Fruit fly (Drosophila melanogaster): ENCODE data around the gene CG17712.

The CG17712 gene

dm6 chr2L:1729607-1730011 is 22.3 kb downstream of the CG17712 start, which contains the start of the genes Eno and CG31937 (continued):
- TF ChIP-seq CG34224 (GFP tag; IDR thresholded peaks at IDR 0.05; ENCODE audit: partially characterized antibody): no peak
- TF ChIP-seq grn (GFP tag; optimal IDR thresholded peaks at IDR 0.05): no peak
- TF ChIP-seq Med (GFP tag): peak; percentile 85
- peak; percentile 71 for TF ChIP-seq Hsf (GFP tag; optimal IDR thresholded peaks at IDR 0.05)
- peak; percentile 38 for TF ChIP-seq Sox102F (GFP tag; optimal IDR thresholded peaks at IDR 0.05)
- no peak for TF ChIP-seq Lhr (GFP tag; optimal IDR thresholded peaks at IDR 0.05)
- TF ChIP-seq phol (tag; optimal IDR thresholded peaks at IDR 0.05): peak; percentile 16
- no peak for TF ChIP-seq Scr (GFP tag; IDR thresholded peaks at IDR 0.05; ENCODE audit: partially characterized antibody)
- TF ChIP-seq kni (GFP tag; optimal IDR thresholded peaks at IDR 0.05): no peak
- peak; percentile 12 for TF ChIP-seq nmo (GFP tag; optimal IDR thresholded peaks at IDR 0.05)
- TF ChIP-seq CG6854 (GFP tag; optimal IDR thresholded peaks at IDR 0.05): no peak
- no peak for TF ChIP-seq sd (tag; optimal IDR thresholded peaks at IDR 0.05)
- TF ChIP-seq lov (optimal IDR thresholded peaks at IDR 0.05): no peak
- TF ChIP-seq lov (GFP tag; IDR thresholded peaks at IDR 0.05): no peak
- TF ChIP-seq Mad (GFP tag; optimal IDR thresholded peaks at IDR 0.05): no peak
- no peak for TF ChIP-seq Atf3 (GFP tag; optimal IDR thresholded peaks at IDR 0.05)
- TF ChIP-seq Ptx1 (GFP tag; IDR thresholded peaks at IDR 0.05): peak; percentile 59
- TF ChIP-seq CG15011 (GFP tag; optimal IDR thresholded peaks at IDR 0.05): no peak
- no peak for TF ChIP-seq Stat92E (GFP tag; optimal IDR thresholded peaks at IDR 0.05)
- TF ChIP-seq CG8478 (optimal IDR thresholded peaks at IDR 0.05): no peak
- peak; percentile 32; the same call in 1 of the 2 replicates for TF ChIP-seq sisA (GFP tag; IDR thresholded peaks at IDR 0.05)
- no peak for TF ChIP-seq crol (GFP tag; IDR thresholded peaks at IDR 0.05)
- no peak for TF ChIP-seq fd96Cb (tag; optimal IDR thresholded peaks at IDR 0.05)
- TF ChIP-seq eve (GFP tag; optimal IDR thresholded peaks at IDR 0.05): no peak
- peak; percentile 45; the same call in 1 of the 2 replicates for TF ChIP-seq Taf1 (GFP tag; IDR thresholded peaks at IDR 0.05)
- no peak for TF ChIP-seq CG4617 (GFP tag; optimal IDR thresholded peaks at IDR 0.05; ENCODE audit: borderline replicate concordance)
- peak; percentile 87 for TF ChIP-seq CG5180 (GFP tag; optimal IDR thresholded peaks at IDR 0.05)
- TF ChIP-seq CG1603 (tag; optimal IDR thresholded peaks at IDR 0.05): peak; percentile 42
- peak; percentile 28 for TF ChIP-seq NC2β (GFP tag; optimal IDR thresholded peaks at IDR 0.05)
- peak; percentile 45 for TF ChIP-seq NfI (GFP tag; optimal IDR thresholded peaks at IDR 0.05)
- TF ChIP-seq odd (GFP tag; optimal IDR thresholded peaks at IDR 0.05): peak; percentile 15
- TF ChIP-seq zfh2 (GFP tag; optimal IDR thresholded peaks at IDR 0.05): peak; percentile 58
- TF ChIP-seq salm (tag; optimal IDR thresholded peaks at IDR 0.05): no peak
- no peak for TF ChIP-seq CG17912 (GFP tag; optimal IDR thresholded peaks at IDR 0.05)
- TF ChIP-seq lbe (GFP tag; optimal IDR thresholded peaks at IDR 0.05): no peak
- no peak for TF ChIP-seq CG14860 (GFP tag; IDR thresholded peaks at IDR 0.05; ENCODE audit: partially characterized antibody)
- no peak for TF ChIP-seq Ssrp (tag; optimal IDR thresholded peaks at IDR 0.05)
- TF ChIP-seq Atf-2 (GFP tag; optimal IDR thresholded peaks at IDR 0.05): peak; percentile 1
- TF ChIP-seq Bgb (GFP tag; IDR thresholded peaks at IDR 0.05; ENCODE audit: partially characterized antibody): no peak; the same call in 1 of the 2 replicates
- TF ChIP-seq row (GFP tag; IDR thresholded peaks at IDR 0.05): peak; percentile 94
- TF ChIP-seq CG10366 (GFP tag; IDR thresholded peaks at IDR 0.05): peak; percentile 18; the same call in 1 of the 2 replicates
- no peak for TF ChIP-seq Lpt (GFP tag; optimal IDR thresholded peaks at IDR 0.05)
- no peak for TF ChIP-seq Opbp (GFP tag; IDR thresholded peaks at IDR 0.05; ENCODE audit: partially characterized antibody)
- no peak for TF ChIP-seq CG11723 (GFP tag; optimal IDR thresholded peaks at IDR 0.05)
- TF ChIP-seq CrebB (tag; optimal IDR thresholded peaks at IDR 0.05): peak; percentile 55
- no peak for TF ChIP-seq emc (GFP tag; optimal IDR thresholded peaks at IDR 0.05)
- TF ChIP-seq CG12219 (GFP tag; optimal IDR thresholded peaks at IDR 0.05): no peak
- peak; percentile 57 for TF ChIP-seq Ada2b (GFP tag; IDR thresholded peaks at IDR 0.05)
- peak; percentile 39; the same call in 1 of the 2 replicates for TF ChIP-seq sens-2 (GFP tag; IDR thresholded peaks at IDR 0.05)
- TF ChIP-seq CG7357 (GFP tag; IDR thresholded peaks at IDR 0.05): no peak; the same call in 2 of the 3 replicates
